Fruit fly (Drosophila melanogaster): ENCODE data around the gene CG7332.
A peak's percentile ranks its signal among the peaks of the same experiment; 100 is the strongest.

Gene CG7332

DNA sequence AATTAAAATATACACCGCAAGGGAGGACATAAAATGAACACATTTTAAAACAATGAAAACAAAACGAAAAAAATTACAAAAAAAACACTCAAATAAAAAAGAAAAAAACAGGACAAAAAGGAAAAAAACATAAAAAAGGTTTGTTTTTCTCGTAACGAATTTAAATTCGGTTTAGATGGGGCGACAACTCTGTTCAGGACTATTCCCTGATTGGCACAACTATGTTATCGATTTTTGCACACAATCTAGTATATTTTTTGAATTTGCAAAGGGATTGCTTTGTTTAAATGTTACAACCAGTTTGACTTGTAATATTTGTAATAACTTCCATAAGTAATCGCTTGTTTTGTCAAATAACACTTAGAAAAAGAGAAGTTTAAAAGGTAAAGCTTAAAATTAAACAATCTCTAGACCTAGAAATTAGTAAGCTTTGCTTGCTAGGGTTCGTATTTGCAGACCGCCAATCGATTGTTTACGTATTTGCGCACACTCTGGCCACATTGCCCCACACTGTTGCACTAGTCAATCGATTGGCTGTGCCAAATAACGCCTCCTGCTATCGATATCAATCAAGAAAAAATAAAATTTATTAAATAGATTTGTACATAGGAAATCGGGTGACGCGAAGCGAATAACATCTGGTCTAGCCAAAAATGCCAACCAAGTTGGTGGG is at the start of gene CG7332:
Gene CG7332 (plus strand): TSS at position 515 of the 673 bp plus-strand sequence.
- TF ChIP-seq noc (tag; optimal IDR thresholded peaks at IDR 0.05): no peak

DNA sequence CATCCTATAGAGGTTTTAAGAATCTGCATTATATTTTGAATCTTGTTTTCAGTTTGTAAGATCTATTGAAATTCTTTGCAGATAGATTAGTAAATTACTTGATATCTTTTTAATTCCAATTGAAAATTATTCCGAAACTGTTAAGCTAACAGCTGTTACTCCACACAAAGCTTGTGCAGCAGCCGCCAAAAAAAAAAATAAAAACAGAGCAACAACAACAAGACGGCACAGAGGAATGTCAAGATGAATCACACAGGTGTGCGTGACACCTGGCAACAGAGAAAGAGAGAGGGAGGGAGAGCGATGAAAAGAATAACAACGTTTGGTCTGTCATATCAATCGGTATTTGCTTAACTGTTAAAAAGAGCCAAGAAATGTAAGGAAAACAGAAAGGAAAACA is 49.3 kb upstream of the CG7332 start:
- TF ChIP-seq noc (tag; optimal IDR thresholded peaks at IDR 0.05): no peak

DNA sequence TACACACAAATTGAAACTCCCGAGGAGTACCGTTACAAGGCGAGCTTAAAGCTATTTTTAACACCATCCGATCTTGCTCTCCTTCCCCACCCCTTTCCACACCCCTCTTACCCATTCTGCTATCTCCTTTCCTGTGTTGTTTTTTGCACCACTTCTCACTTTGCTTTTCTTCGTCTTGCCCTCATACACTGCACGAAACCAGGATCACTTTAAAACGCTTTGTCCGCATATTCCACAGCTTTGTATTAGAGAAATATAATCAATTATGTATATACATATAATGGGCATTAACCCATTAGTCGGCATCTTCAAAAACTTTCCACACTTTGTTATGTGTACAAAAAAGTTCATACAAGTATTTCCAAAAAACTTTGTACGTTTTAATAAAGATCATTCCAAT is 48.8 kb upstream of the CG7332 start:
- no peak for TF ChIP-seq noc (tag; optimal IDR thresholded peaks at IDR 0.05)

DNA sequence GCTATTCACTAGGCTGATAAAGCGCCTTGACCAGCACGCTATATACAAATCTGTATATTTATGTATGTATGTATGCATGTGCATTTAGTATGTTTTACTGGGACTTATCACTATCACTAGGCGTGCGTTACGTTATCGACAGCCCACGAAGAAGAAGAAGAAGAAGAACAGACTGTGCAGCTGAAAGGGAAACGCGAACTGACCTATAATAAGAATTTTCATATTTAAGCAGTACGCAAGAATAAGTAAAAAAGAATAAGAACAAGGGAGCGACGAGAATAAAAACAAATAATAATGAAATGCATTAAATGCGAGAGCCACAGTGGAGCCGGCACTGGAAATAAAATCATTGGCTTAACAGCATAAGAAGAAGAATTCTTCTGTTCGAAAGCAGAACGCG is 48.0 kb upstream of the CG7332 start:
- no peak for TF ChIP-seq noc (tag; optimal IDR thresholded peaks at IDR 0.05)

DNA sequence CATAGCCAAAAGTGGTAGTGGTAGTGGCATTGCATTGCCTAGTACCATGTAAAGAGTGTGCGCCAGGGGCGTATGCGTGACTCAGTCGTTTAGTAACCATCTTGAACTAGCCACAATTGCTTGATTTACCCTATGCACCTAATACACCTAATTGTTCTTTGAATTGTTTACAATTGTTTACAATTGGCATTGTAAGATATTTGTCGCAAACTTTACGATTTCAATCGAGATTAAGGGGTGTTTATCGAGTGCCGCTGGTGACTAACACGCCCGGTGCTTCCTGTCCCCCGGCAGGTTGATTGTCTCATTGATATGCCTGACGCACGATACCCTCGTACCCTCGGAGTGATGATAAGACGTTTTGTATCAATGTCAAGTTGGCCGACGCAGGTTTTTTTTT is 47.3 kb upstream of the CG7332 start:
- TF ChIP-seq noc (tag; optimal IDR thresholded peaks at IDR 0.05): peak; percentile 37

DNA sequence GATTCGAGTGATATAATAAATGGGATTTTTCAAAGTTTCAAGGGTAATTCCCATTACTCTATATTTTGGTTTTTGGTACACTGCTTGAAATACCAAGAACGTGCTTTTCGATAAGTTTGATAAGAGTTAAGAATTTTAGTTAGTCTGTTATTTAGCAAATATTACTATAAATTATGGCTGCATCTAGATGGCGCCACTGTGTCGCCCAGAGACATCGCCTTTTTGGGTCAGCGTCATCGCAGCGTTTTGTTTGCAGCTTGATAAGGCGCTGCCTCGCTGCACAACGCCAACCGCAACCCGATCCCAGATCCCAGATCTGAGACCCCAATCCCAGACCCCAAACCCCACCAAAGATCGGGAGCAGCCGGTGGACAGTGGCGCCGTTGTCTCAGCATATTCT is 45.8 kb upstream of the CG7332 start:
- no peak for TF ChIP-seq noc (tag; optimal IDR thresholded peaks at IDR 0.05)

DNA sequence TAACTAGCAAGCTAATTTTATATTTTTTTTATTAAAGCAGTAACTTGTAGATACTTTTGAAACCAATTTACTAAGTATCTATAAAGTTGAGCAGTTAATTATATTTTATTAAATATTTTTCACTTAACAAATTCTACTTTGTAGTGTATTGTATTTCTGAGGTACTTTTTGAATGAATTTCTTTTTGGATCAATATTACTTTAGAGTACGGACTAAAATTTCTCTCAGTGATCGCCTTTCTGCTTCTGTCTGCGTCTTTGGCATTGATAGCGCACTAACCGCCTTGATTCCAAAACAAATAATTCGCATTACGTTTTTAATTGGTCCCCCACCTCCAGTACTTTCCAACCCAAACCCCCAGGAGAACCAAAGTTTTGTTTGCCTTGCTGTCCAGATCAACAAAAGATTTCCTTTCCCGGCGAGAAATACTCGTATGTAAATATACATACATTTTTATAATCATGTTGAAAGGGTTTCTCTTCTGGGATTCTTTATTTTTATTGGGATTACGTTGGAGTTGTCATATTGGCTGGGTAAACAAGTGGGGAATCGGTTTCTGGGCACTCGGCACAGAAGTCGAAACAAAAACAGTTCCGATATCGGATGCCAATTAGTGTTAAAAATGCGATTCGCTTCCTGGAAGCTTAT is 45.3 kb upstream of the CG7332 start:
- TF ChIP-seq noc (tag; optimal IDR thresholded peaks at IDR 0.05): no peak

DNA sequence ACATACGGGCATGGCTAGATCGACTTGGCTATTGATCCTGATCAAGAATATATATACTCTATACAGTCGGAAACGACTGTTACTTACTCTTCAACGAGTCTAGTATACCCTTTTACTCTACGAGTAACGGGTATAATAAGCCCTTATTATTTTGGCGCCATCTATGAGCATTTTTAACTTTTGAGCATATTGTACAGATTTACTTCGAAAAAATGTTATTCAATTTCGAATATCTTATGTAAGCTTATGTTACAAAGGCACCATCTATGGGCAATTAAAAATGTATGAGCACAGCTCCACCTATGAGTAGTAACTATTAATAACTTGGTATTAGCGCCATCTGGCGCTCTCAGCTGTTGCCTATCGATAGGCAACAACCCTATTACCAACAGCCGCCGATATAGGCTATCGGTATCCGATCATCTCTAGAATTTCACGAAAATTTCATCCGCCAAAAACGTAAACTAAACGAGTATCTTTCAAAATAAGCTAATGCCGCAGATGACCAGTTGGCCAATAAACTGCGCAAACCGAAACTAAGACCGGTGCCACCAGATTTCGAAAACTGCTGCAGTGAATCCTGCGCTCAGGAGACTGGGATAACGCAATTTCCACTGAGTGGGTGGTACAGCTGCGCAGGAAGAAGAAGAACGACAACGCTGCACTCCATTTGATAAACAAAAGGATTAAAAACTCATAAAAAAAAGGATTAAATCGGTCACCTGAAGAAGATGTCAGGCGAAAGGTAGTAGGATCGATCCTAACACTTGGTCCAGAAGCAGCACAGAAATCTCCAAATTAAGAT is 40.9 kb upstream of the CG7332 start, which contains the start of gene htk:
Gene htk (plus strand): TSS at position 435 of the 805 bp plus-strand sequence.
- no peak for TF ChIP-seq noc (tag; optimal IDR thresholded peaks at IDR 0.05)

DNA sequence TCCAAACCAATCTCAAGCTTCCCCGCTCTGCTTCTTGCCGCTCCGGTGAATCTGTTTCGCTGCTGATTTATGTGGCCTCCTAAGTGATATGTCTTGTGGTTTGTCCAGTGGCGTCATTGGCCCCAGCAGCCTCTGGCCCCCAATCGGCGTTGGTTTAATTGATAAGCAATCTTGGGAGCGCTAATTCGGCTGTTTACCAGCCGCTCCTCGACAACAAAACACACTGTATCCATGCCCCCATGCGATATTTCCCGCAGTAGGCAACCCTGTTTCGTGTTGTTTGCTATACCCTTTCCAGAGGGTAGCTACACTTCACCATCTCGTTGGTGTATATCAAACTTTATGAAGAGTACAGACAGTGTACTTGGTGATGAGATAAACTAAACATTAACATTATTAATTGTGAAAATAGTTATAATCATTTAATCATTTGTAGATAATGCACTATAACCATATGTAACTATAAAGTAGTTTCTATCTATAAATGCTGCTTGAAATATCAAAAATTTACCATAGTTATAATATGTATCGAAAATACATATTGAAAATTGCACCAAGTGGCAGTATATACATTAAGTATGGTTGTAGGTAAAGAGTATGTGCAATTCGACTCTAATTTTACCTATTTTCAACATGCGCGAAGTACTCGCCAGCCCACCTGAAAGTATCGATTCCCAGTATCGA is 35.8 kb upstream of the CG7332 start, which contains the start of gene shop:
Gene shop (minus strand): TSS at position 229 of the 684 bp plus-strand sequence.
- TF ChIP-seq noc (tag; optimal IDR thresholded peaks at IDR 0.05): peak; percentile 90

DNA sequence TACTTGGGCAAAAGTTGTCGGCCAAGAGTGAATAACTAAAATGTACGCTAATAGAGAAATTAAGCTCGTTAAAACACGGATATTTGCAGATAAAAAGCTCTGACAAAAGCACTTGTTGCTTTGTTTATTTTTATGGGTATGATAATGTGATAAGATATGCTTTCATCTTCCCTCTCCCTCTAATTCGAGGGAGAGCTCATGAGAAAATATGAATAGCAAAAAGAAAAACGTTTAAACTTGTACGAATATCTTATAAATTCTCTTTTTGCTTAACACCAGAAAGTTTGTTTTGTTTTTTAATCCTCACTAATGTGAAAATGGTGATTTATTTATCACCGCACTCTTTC is 35.3 kb upstream of the CG7332 start:
- no peak for TF ChIP-seq noc (tag; optimal IDR thresholded peaks at IDR 0.05)

DNA sequence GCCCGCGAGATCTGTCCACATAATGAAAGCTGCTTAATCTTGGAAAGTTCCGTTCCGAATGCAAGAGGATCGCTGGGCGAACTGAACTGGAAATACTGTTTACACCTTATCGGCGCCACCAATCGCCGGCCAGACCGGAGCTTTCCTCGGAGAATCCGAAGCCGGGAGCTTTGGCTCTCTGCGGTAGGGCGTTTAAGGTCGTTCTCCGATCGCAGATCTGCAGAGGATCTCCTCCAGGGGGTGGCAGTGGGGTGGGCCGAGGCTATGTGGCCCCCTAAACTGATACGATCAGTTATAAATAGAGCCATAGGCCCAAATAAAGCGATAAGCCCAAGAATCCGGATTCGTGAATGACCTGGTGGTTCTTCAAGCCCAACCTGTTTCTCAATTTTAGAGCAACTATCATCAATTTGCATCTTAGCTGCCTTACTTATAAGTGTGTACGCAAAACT is 26.9 kb upstream of the CG7332 start, which contains the start of gene CG7322:
Gene CG7322 (minus strand): TSS at position 402 of the 452 bp plus-strand sequence.
- TF ChIP-seq noc (tag; optimal IDR thresholded peaks at IDR 0.05): peak; percentile 19

DNA sequence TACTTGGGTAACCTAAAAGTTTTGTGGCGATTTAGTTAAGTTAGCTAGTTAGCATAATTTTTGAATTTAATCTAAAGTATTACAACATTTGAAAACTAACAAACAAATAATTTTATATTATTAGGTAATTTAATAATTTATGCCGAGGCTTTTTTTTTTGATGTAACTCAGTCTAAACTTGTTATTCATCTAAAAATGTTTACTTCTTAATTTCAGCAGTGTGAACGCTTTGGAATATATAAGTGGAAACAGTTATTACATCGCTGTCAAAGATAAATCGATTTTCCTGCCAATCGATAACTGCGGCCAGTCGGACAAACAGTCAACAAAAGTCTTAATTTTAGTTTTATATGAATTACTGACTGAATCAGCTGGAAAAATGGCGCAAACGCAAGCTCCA is 26.4 kb upstream of the CG7332 start, which contains the start of gene Usp39:
Gene Usp39 (plus strand): TSS at position 288 of the 400 bp plus-strand sequence.
- no peak for TF ChIP-seq noc (tag; optimal IDR thresholded peaks at IDR 0.05)

DNA sequence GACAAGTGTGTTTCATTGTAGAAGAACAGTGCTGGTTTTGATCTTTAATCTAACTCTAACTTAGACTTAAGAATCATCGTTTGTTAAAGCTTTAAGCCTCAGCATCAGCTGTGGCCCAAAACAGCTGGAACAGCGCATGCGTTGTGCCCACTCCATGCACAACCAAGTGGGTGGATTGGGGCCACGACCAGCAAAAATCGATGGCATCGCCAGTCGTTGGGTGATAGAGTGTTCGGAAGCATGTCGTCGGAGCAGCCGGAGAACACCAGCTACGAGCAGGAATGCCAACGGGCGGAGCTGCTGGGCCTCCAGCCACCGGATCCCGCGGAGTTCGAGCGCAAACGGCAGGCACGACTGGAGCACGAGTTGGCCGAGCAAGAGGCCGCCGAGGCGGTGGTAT is 24.2 kb upstream of the CG7332 start, which contains the start of gene CG32544:
Gene CG32544 (plus strand): TSS at position 211 of the 400 bp plus-strand sequence.
- TF ChIP-seq noc (tag; optimal IDR thresholded peaks at IDR 0.05): no peak

DNA sequence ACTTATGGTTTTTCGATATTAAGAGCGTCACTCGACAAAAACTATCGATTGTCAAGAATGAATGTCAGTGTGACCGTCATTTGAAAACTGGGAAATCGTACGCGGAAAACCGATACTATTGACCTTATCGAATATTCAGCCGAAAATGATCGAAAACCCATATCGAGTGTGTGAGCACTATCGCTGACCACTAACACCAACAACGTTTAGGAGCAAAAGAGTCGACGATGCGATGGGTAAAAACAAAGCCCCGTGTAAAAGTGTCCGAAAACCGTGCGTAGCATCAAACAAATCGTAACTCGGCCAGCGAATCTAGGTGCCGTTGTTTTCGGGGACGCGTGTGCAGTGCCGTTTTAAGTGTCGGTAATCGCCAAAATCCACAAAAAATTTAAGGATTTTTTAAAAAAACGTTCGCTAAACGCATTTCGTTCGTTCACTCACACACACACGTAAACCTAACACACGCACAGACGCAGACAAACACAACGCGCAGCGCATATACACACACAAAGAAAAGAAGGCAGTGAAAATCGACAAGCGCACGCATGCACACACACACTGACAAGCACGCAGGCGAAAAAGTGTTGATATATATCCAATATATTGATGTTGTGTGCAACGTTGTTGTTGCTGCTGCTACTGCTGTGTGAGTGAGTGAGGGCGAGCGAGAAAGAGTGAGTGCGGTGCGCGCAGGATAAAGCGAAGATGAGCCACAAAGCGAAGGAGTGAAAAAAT is 20.4 kb upstream of the CG7332 start, which contains the start of the genes CG7326 and Dora:
Gene CG7326 (minus strand): TSS at position 29 of the 735 bp plus-strand sequence.
Gene Dora (plus strand): TSS at position 203 of the 735 bp plus-strand sequence.
- TF ChIP-seq noc (tag; optimal IDR thresholded peaks at IDR 0.05): peak; percentile 9
